Worm (Caenorhabditis elegans) whole organism, mixed stage, embryonic: ENCODE measurements around the gene T14G8.2.

Experiments
- M03D4.4 ChIP-seq: sonication (generic microtip); optimal IDR thresholded peaks from 2 replicates; lab custom pipeline; 2017; ENCODE audit warnings: mild to moderate bottlenecking, missing genetic modification characterization, missing compliant biosample characterization
- blmp-1 ChIP-seq: fragments of 150-350 bp; optimal IDR thresholded peaks from 2 replicates; lab custom pipeline; 2014; ENCODE audit warnings: missing biosample characterization, missing genetic modification characterization
- elt-1 ChIP-seq: sonication (generic microtip); optimal IDR thresholded peaks from 2 replicates; lab custom pipeline; 2017; ENCODE audit warnings: missing genetic modification characterization, mild to moderate bottlenecking, missing compliant biosample characterization, antibody characterized with exemption, moderate library complexity, borderline replicate concordance; ENCODE audit not compliant: insufficient read depth
- ham-2 ChIP-seq: fragments of 200-800 bp; sonication (Bioruptor generic); optimal IDR thresholded peaks from 2 replicates; lab custom pipeline; 2018; ENCODE audit warnings: mild to moderate bottlenecking, missing genetic modification characterization, missing compliant biosample characterization
- lin-13 ChIP-seq: fragments of 150-350 bp; optimal IDR thresholded peaks from 2 replicates; lab custom pipeline; 2014; ENCODE audit warnings: missing biosample characterization, missing genetic modification characterization
- lin-32 ChIP-seq: fragments of 200-800 bp; sonication (Bioruptor generic); optimal IDR thresholded peaks from 2 replicates; lab custom pipeline; 2018; ENCODE audit warnings: mild to moderate bottlenecking, missing genetic modification characterization, missing compliant biosample characterization
- lsy-2 ChIP-seq: fragments of 150-350 bp; optimal IDR thresholded peaks from 2 replicates; lab custom pipeline; 2014; ENCODE audit warnings: missing biosample characterization, missing genetic modification characterization
- mep-1 ChIP-seq: fragments of 150-350 bp; optimal IDR thresholded peaks from 2 replicates; lab custom pipeline; 2017; ENCODE audit warnings: missing biosample characterization, missing genetic modification reagents, missing genetic modification characterization, inconsistent platforms
- nhr-12 ChIP-seq: fragments of 150-350 bp; optimal IDR thresholded peaks from 2 replicates; lab custom pipeline; 2014; ENCODE audit warnings: missing biosample characterization, missing genetic modification characterization
- nhr-237 ChIP-seq: fragments of 150-350 bp; optimal IDR thresholded peaks from 2 replicates; lab custom pipeline; 2014; ENCODE audit warnings: missing biosample characterization, missing genetic modification characterization
- nhr-28 ChIP-seq: fragments of 150-350 bp; optimal IDR thresholded peaks from 2 replicates; lab custom pipeline; 2014; ENCODE audit warnings: missing biosample characterization, missing genetic modification characterization
- snpc-4 ChIP-seq: fragments of 150-350 bp; optimal IDR thresholded peaks from 2 replicates; lab custom pipeline; 2014; ENCODE audit warnings: missing biosample characterization, missing genetic modification characterization
- unc-39 ChIP-seq: fragments of 150-350 bp; optimal IDR thresholded peaks from 2 replicates; lab custom pipeline; 2014; ENCODE audit warnings: missing biosample characterization, missing genetic modification characterization
- ztf-11 ChIP-seq: fragments of 150-350 bp; optimal IDR thresholded peaks from 2 replicates; lab custom pipeline; 2014; ENCODE audit warnings: missing biosample characterization, missing genetic modification characterization

DNA sequence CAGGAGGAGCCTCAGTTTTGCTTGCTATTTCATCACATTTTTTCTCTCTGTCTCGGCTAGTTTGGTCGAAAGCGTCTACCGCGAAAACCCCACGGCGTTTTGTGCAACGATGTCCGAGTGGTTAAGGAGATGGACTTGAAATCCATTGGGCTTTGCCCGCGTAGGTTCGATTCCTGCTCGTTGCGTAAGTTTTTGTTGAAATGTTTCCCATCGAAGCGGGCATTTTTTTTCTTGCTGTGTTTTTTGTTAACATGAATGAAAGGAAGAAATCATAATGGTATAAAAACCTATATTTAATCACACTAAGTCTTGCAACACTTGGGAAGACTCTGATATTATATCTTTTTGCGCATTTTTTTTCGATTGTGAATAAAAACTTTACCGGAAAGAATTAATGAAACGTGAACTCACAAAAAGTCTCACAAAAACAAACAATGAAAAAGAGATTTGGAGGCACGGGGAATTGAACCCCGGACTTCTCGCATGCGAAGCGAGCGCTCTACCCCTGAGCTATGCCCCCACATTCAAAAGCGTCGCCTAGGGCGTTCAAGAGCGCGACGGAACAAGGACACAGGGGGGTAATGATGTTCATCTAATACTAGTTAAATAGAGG lies 32.1 kb downstream of the T14G8.2 start:
- TF ChIP-seq nhr-28 (no peak), ham-2 (GFP tag; lab: Kevin White, UChicago) (peak; percentile 79), snpc-4 (tag; lab: Kevin White, UChicago) (no peak), lin-13 (peak; percentile 43), nhr-237 (tag; lab: Kevin White, UChicago) (no peak), ztf-11 (no peak), nhr-12 (tag; lab: Kevin White, UChicago) (no peak), unc-39 (tag; lab: Kevin White, UChicago) (no peak), elt-1 (tag; lab: Kevin White, UChicago) (no peak), lin-32 (GFP tag; lab: Kevin White, UChicago) (peak; percentile 47), lsy-2 (tag; lab: Kevin White, UChicago) (peak; percentile 2), mep-1 (tag; lab: Kevin White, UChicago) (peak; percentile 29), M03D4.4 (tag; lab: Kevin White, UChicago) (peak; percentile 91), blmp-1 (tag; lab: Kevin White, UChicago) (no peak)
